Fruit fly (Drosophila melanogaster) whole organism: ENCODE results near the gene Gal.

Source experiments
- CG8478 ChIP-seq: fragments of >200 bp; optimal IDR thresholded peaks from 2 replicates; lab custom pipeline; 2018; ENCODE audit warnings: inconsistent platforms
- pan ChIP-seq: fragments of >200 bp; optimal IDR thresholded peaks from 2 replicates; lab custom pipeline; 2017
- psq ChIP-seq: fragments of >200 bp; optimal IDR thresholded peaks from 2 replicates; lab custom pipeline; 2017
- usp ChIP-seq: fragments of >200 bp; optimal IDR thresholded peaks from 2 replicates; lab custom pipeline; 2017; ENCODE audit warnings: missing biosample characterization, missing genetic modification characterization, mixed read lengths

DNA sequence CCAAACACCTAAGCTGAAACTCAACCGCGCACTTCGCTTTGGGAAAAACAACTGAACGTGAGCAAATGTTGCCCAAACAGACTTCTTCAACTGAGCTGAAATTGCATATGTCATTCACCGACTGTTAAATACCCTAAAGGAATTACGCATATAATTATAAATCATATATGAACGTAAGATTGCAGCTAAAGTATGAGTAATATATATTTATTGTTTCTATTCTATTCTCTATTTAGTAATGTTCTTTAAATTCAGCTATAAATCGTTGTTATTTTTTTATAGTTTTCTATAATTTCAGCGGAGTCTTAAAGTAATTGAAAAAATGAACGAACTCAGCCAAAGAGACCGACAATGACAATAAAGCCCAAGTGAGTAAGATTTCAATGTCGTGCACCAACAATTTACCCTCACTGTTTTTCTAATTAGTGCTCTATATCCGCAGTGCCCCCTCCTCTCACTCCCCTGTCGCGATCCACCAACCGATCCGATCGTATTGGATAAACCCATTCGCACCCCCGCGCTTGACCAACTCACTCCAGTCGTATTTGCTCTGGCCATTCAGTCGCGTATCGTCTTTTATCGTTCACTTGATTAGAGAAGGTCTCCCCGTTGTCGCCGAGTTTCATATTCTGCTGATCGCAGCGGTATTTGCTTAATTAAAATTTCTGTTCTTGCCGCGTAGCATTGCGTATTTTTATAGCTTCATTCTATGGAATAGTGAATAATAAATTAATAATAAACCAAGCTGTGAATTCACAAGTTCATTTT lies 5.9 kb upstream of the Gal start, which contains the start of gene CG9098:
- TF ChIP-seq CG8478 (no peak), psq (lab: Kevin White, UChicago) (no peak), pan (lab: Kevin White, UChicago) (no peak), usp (no peak)
